Worm (Caenorhabditis elegans) whole organism, dauer: ENCODE measurements around the gene ZC266.1.

Experiments
- unc-62 ChIP-seq: sonication (generic microtip); optimal IDR thresholded peaks from 2 replicates; lab custom pipeline; 2017; ENCODE audit warnings: missing biosample characterization, missing genetic modification reagents, missing genetic modification characterization

ZC266.1 gene

ce11 chrV:4655175-4655574 is 44.9 kb downstream of the ZC266.1 start, which contains the start of gene F41F3.9:
F41F3.9 (plus strand) TSS chrV:4655475.
- no peak for TF ChIP-seq unc-62 (GFP tag; lab: Kevin White, UChicago)

- no peak for TF ChIP-seq unc-62 (GFP tag; lab: Kevin White, UChicago)
Measured at ce11 chrV:4653871-4654605, 46.1 kb downstream of the ZC266.1 start, which contains the start of the genes col-139 and F41F3.1. col-139 (minus strand) TSS chrV:4653971. F41F3.1 (plus strand) TSS chrV:4654555.

- TF ChIP-seq unc-62 (GFP tag; lab: Kevin White, UChicago) = no peak
Measured at ce11 chrV:4653093-4653492, 47.0 kb downstream of the ZC266.1 start.

ce11 chrV:4651480-4651879 is 48.6 kb downstream of the ZC266.1 start:
- no peak for TF ChIP-seq unc-62 (GFP tag; lab: Kevin White, UChicago)

- TF ChIP-seq unc-62 (GFP tag; lab: Kevin White, UChicago) = no peak
Measured at ce11 chrV:4649649-4650384, 50.3 kb downstream of the ZC266.1 start.

ce11 chrV:4648527-4648926 is 51.6 kb downstream of the ZC266.1 start, which contains the start of gene F41F3.8:
F41F3.8 (plus strand) TSS chrV:4648827.
- TF ChIP-seq unc-62 (GFP tag; lab: Kevin White, UChicago) = no peak

- no peak for TF ChIP-seq unc-62 (GFP tag; lab: Kevin White, UChicago)
Measured at ce11 chrV:4647857-4648256, 52.2 kb downstream of the ZC266.1 start, which contains the start of gene F41F3.3. F41F3.3 (minus strand) TSS chrV:4648239.

- TF ChIP-seq unc-62 (GFP tag; lab: Kevin White, UChicago) = no peak
Measured at ce11 chrV:4647279-4647819, 52.7 kb downstream of the ZC266.1 start.
